Worm (Caenorhabditis elegans) whole organism, young adult: ENCODE data around the gene F48G7.4.

ENCODE experiments used
- akir-1 ChIP-seq: fragments of 200-800 bp; sonication (Bioruptor generic); optimal IDR thresholded peaks from 2 replicates; lab custom pipeline; 2018; ENCODE audit warnings: mild to moderate bottlenecking, missing genetic modification characterization, moderate library complexity, missing compliant biosample characterization
- ets-4 ChIP-seq: fragments of 200-800 bp; sonication (Bioruptor generic); optimal IDR thresholded peaks from 2 replicates; lab custom pipeline; 2018; ENCODE audit warnings: mild to moderate bottlenecking, missing genetic modification characterization, missing compliant biosample characterization
- hsf-1 ChIP-seq: fragments of 200-800 bp; sonication (Bioruptor generic); IDR thresholded peaks from 2 replicates; pipeline ENCODE4 v1.3.6; 2022; ENCODE audit warnings: missing genetic modification reagents, missing genetic modification characterization, missing compliant biosample characterization
- pha-4 ChIP-seq: fragments of 150-350 bp; sonication (generic microtip); optimal IDR thresholded peaks from 2 replicates; lab custom pipeline; 2014; ENCODE audit warnings: missing biosample characterization, missing genetic modification reagents, missing genetic modification characterization
- repo-1 ChIP-seq: sonication (generic microtip); optimal IDR thresholded peaks from 2 replicates; lab custom pipeline; 2017; ENCODE audit warnings: mild to moderate bottlenecking, missing genetic modification characterization, missing compliant biosample characterization
- snpc-3.4 ChIP-seq: sonication (generic microtip); optimal IDR thresholded peaks from 2 replicates; lab custom pipeline; 2017; ENCODE audit warnings: missing genetic modification characterization, mild to moderate bottlenecking, missing compliant biosample characterization, antibody characterized with exemption, moderate library complexity, missing genotype, missing genetic modification reagents
- tlf-1 ChIP-seq: fragments of 200-800 bp; sonication (Bioruptor generic); optimal IDR thresholded peaks from 2 replicates; lab custom pipeline; 2018; ENCODE audit warnings: mild to moderate bottlenecking, missing genetic modification characterization, missing compliant biosample characterization
- unc-62 ChIP-seq: fragments of 150-350 bp; optimal IDR thresholded peaks from 2 replicates; lab custom pipeline; 2014; ENCODE audit warnings: missing biosample characterization, missing genetic modification reagents, missing genetic modification characterization

DNA sequence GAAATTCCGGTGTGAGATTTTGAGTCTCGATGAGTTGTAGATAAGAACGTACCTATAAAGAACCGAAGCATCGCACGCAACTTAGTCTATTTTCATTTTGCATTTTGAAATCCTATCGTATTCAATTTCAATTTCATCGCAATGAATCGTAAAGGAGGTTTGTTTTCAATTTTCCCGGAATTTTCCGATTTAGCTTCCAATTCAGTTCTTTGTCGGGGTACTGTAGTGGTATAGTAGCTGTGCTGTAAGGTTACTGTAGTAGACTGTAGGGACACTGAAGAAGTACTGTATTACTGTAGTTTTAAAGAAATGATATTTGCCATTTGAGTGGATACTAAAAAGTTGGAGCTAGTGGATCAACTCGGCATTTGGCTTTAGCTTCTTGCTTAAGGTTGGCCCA is 19.5 kb upstream of the F48G7.4 start:
- TF ChIP-seq unc-62 (GFP tag; lab: Kevin White, UChicago) (no peak), hsf-1 (GFP tag; lab: Robert Waterston, UW) (no peak), ets-4 (GFP tag; lab: Kevin White, UChicago) (no peak), akir-1 (no peak), pha-4 (tag; lab: Kevin White, UChicago) (no peak), tlf-1 (no peak), snpc-3.4 (no peak), repo-1 (no peak)
